Worm (Caenorhabditis elegans): ENCODE results near the gene npr-38.
A peak's percentile ranks its signal among the peaks of the same experiment; 100 is the strongest.

The npr-38 gene

DNA sequence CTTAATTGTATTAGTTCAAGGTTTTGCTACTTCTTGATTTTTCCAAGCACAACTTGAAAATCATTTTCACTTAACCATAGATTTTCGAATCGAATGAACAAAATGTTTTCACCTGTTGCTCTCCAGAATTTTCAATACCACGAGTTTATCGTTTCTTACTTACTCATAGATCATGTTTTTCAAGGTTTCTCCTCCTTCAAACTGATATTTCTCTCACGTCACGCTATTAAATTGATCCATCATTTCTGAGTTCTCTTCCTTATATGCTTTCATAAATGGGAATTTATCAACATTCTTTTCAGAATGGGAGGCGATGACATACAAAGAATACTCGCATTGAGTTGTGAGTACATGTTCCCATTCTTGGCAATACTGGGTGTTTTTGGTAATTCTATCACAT is at the start of gene npr-38:
npr-38 (plus strand) TSS at position 301 of the 400 bp plus-strand sequence.
- no peak for TF ChIP-seq nhr-19 (GFP tag; conservative IDR thresholded peaks at IDR 0.05)
- no peak for TF ChIP-seq C04F5.9 (tag; optimal IDR thresholded peaks at IDR 0.05)
- TF ChIP-seq tlp-1 (tag; optimal IDR thresholded peaks at IDR 0.05): no peak
- no peak for TF ChIP-seq nhr-71 (tag; optimal IDR thresholded peaks at IDR 0.05)
- no peak for TF ChIP-seq blmp-1 (tag; optimal IDR thresholded peaks at IDR 0.05)
- TF ChIP-seq efl-3 (GFP tag; optimal IDR thresholded peaks at IDR 0.05): no peak
- TF ChIP-seq irx-1 (tag; optimal IDR thresholded peaks at IDR 0.05): no peak
- no peak for TF ChIP-seq nhr-28 (tag; optimal IDR thresholded peaks at IDR 0.05)
- TF ChIP-seq egl-13 (tag; optimal IDR thresholded peaks at IDR 0.05): no peak
- no peak for TF ChIP-seq isw-1 (GFP tag; IDR thresholded peaks at IDR 0.05)
- no peak for TF ChIP-seq pax-3 (tag; optimal IDR thresholded peaks at IDR 0.05)
- no peak for TF ChIP-seq fkh-8 (tag; optimal IDR thresholded peaks at IDR 0.05)
- no peak for TF ChIP-seq ztf-11 (tag; optimal IDR thresholded peaks at IDR 0.05)

DNA sequence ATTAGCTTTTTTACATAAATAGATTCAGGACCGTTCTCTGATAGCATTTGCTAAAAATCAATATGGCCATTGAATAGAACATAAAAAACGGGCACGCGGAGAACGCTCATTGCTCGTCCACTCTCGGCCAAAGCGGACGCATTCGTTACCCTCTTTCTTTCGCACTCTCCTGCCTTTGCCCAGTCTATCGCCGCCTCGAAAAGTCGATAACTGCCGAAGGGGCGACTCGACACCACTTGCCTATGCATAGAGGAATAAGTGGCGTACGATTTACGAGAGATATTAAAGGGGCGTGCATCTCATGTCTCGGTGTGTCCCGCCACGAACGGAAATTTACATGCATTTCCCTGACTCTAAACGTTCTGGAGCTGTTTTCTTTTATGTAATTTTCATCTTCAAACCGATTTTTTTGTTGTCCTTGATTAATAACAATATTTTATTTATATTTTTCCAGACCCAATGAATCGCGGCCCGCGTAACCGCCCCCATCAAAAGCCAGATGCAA is 48.2 kb upstream of the npr-38 start, which contains the start of gene W05H9.4:
W05H9.4 (plus strand) TSS at position 455 of the 505 bp plus-strand sequence.
- TF ChIP-seq zip-4 (GFP tag; optimal IDR thresholded peaks at IDR 0.05) (no peak), mdl-1 (tag; optimal IDR thresholded peaks at IDR 0.05) (peak in 1 of 2 experiments; percentile 2), lin-39 (tag; optimal IDR thresholded peaks at IDR 0.05) (no peak), fkh-8 (tag; optimal IDR thresholded peaks at IDR 0.05) (peak; percentile 31), Y116A8C.19 (tag; optimal IDR thresholded peaks at IDR 0.05; ENCODE audit: borderline replicate concordance) (no peak), nhr-84 (tag; optimal IDR thresholded peaks at IDR 0.05) (no peak), jun-1 (tag; optimal IDR thresholded peaks at IDR 0.05) (no peak), tbx-2 (tag; optimal IDR thresholded peaks at IDR 0.05) (no peak), nhr-20 (tag; optimal IDR thresholded peaks at IDR 0.05) (peak; percentile 4), nhr-237 (tag; optimal IDR thresholded peaks at IDR 0.05) (no peak), grh-1 (GFP tag; IDR thresholded peaks at IDR 0.05) (no peak), ama-1 (optimal IDR thresholded peaks at IDR 0.05) (no peak), fos-1 (tag; optimal IDR thresholded peaks at IDR 0.05) (no peak), ces-1 (GFP tag; optimal IDR thresholded peaks at IDR 0.05) (no peak), aha-1 (tag; optimal IDR thresholded peaks at IDR 0.05) (no peak), nhr-76 (tag; optimal IDR thresholded peaks at IDR 0.05) (no peak), xbp-1 (tag; optimal IDR thresholded peaks at IDR 0.05) (peak; percentile 12), lin-15B (tag; optimal IDR thresholded peaks at IDR 0.05) (no peak), sptf-1 (tag; optimal IDR thresholded peaks at IDR 0.05) (no peak), sup-37 (GFP tag; optimal IDR thresholded peaks at IDR 0.05) (no peak), nhr-12 (tag; optimal IDR thresholded peaks at IDR 0.05) (no peak), elt-2 (tag; optimal IDR thresholded peaks at IDR 0.05) (no peak), unc-98 (GFP tag; IDR thresholded peaks at IDR 0.05) (no peak), ztf-11 (tag; optimal IDR thresholded peaks at IDR 0.05) (peak in 1 of 2 experiments; percentile 59), aly-2 (tag; optimal IDR thresholded peaks at IDR 0.05) (no peak), unc-30 (tag; optimal IDR thresholded peaks at IDR 0.05) (no peak), lin-13 (GFP tag; optimal IDR thresholded peaks at IDR 0.05) (no peak), efl-3 (GFP tag; optimal IDR thresholded peaks at IDR 0.05) (no peak), pqm-1 (tag; optimal IDR thresholded peaks at IDR 0.05) (no peak), egl-13 (tag; optimal IDR thresholded peaks at IDR 0.05) (peak; percentile 22), nhr-71 (tag; optimal IDR thresholded peaks at IDR 0.05) (peak; percentile 30), dpl-1 (GFP tag; optimal IDR thresholded peaks at IDR 0.05) (no peak), zag-1 (tag; optimal IDR thresholded peaks at IDR 0.05) (no peak), hpl-2 (GFP tag; optimal IDR thresholded peaks at IDR 0.05) (no peak), ceh-90 (tag; optimal IDR thresholded peaks at IDR 0.05) (no peak), pag-3 (tag; optimal IDR thresholded peaks at IDR 0.05; ENCODE audit: borderline replicate concordance, insufficient read depth) (no peak), fkh-10 (GFP tag; optimal IDR thresholded peaks at IDR 0.05) (no peak), fkh-4 (tag; optimal IDR thresholded peaks at IDR 0.05; ENCODE audit: borderline replicate concordance) (no peak), dsc-1 (tag; optimal IDR thresholded peaks at IDR 0.05) (no peak), elt-3 (tag; optimal IDR thresholded peaks at IDR 0.05) (no peak), ets-5 (GFP tag; IDR thresholded peaks at IDR 0.05) (no peak), vab-15 (tag; optimal IDR thresholded peaks at IDR 0.05) (no peak), unc-86 (tag; optimal IDR thresholded peaks at IDR 0.05) (peak; percentile 40), blmp-1 (tag; optimal IDR thresholded peaks at IDR 0.05) (no peak)
